Fruit fly (Drosophila melanogaster): ENCODE measurements around the gene Shawl.

Shawl gene

dm6 chr2L:9388013-9388605 is 26.8 kb downstream of the Shawl start (continued):
- no peak for TF ChIP-seq Hr39 (optimal IDR thresholded peaks at IDR 0.05)
- TF ChIP-seq CG11560 (tag; IDR thresholded peaks at IDR 0.05) = 0 out of 3 replicates have a peak, but pooled peaks have one; percentile 20
- TF ChIP-seq zf30C (GFP tag; optimal IDR thresholded peaks at IDR 0.05) = no peak
- peak; percentile 69 for TF ChIP-seq disco-r (GFP tag; optimal IDR thresholded peaks at IDR 0.05)
- peak; percentile 72 for TF ChIP-seq CG15269 (tag; optimal IDR thresholded peaks at IDR 0.05)
- peak; percentile 76; the same call in 2 of the 3 replicates for TF ChIP-seq so (GFP tag; IDR thresholded peaks at IDR 0.05)
- no peak for TF ChIP-seq twi (tag; optimal IDR thresholded peaks at IDR 0.05)
- TF ChIP-seq Atf-2 (GFP tag; optimal IDR thresholded peaks at IDR 0.05) = peak; percentile 50
- peak; percentile 59 for TF ChIP-seq pum (GFP tag; optimal IDR thresholded peaks at IDR 0.05)
- peak; percentile 85 for TF ChIP-seq CG32532 (GFP tag; IDR thresholded peaks at IDR 0.05)
- TF ChIP-seq tgo (GFP tag; IDR thresholded peaks at IDR 0.05) = peak; percentile 63; the same call in 2 of the 3 replicates
- TF ChIP-seq grn (GFP tag; optimal IDR thresholded peaks at IDR 0.05) = no peak
- peak; percentile 55 for TF ChIP-seq Atf3 (GFP tag; optimal IDR thresholded peaks at IDR 0.05)
- no peak for TF ChIP-seq CG2129 (GFP tag; IDR thresholded peaks at IDR 0.05; ENCODE audit: partially characterized antibody)
- peak; percentile 77 for TF ChIP-seq NK7.1 (GFP tag; optimal IDR thresholded peaks at IDR 0.05)
- peak; percentile 51 for TF ChIP-seq phol (tag; optimal IDR thresholded peaks at IDR 0.05)
- peak; percentile 92 for TF ChIP-seq zfh2 (GFP tag; optimal IDR thresholded peaks at IDR 0.05)
- peak; percentile 81 for TF ChIP-seq CG7839 (tag; optimal IDR thresholded peaks at IDR 0.05)
- no peak for TF ChIP-seq CG14965 (GFP tag; optimal IDR thresholded peaks at IDR 0.05; ENCODE audit: borderline replicate concordance)
- no peak for TF ChIP-seq croc (GFP tag; conservative IDR thresholded peaks at IDR 0.05)
- TF ChIP-seq Meics (GFP tag; optimal IDR thresholded peaks at IDR 0.05) = peak; percentile 82
- peak; percentile 38; the same call in 1 of the 2 replicates for TF ChIP-seq Taf1 (GFP tag; IDR thresholded peaks at IDR 0.05)
- peak; percentile 94 for TF ChIP-seq Rfx (GFP tag; IDR thresholded peaks at IDR 0.05)
- TF ChIP-seq Jarid2 (GFP tag; optimal IDR thresholded peaks at IDR 0.05) = no peak
- TF ChIP-seq BtbVII (GFP tag; optimal IDR thresholded peaks at IDR 0.05) = peak; percentile 55
- TF ChIP-seq CG13894 (tag; optimal IDR thresholded peaks at IDR 0.05) = peak; percentile 82
- peak; percentile 44 for TF ChIP-seq Hmx (GFP tag; optimal IDR thresholded peaks at IDR 0.05)
- peak; percentile 81 for TF ChIP-seq rib (GFP tag; IDR thresholded peaks at IDR 0.05)
- no peak for TF ChIP-seq Awh (GFP tag; IDR thresholded peaks at IDR 0.05)
- peak; percentile 68 for TF ChIP-seq H2.0 (GFP tag; IDR thresholded peaks at IDR 0.05)
- peak; percentile 68 for TF ChIP-seq caup (GFP tag; optimal IDR thresholded peaks at IDR 0.05; ENCODE audit: severe bottlenecking)
- peak; percentile 100 for TF ChIP-seq CG10274 (GFP tag; optimal IDR thresholded peaks at IDR 0.05)
- peak; percentile 18 for TF ChIP-seq Sry-δ (GFP tag; optimal IDR thresholded peaks at IDR 0.05)
- TF ChIP-seq sr (GFP tag; IDR thresholded peaks at IDR 0.05) = no peak
- TF ChIP-seq CG2199 (GFP tag; IDR thresholded peaks at IDR 0.05) = no peak
- TF ChIP-seq pnt (GFP tag; optimal IDR thresholded peaks at IDR 0.05) = peak; percentile 54
- peak; percentile 13 for TF ChIP-seq CG17802 (tag; optimal IDR thresholded peaks at IDR 0.05)
- TF ChIP-seq CG1792 (GFP tag; optimal IDR thresholded peaks at IDR 0.05) = peak; percentile 64
- TF ChIP-seq CG13123 (GFP tag; optimal IDR thresholded peaks at IDR 0.05) = no peak
- no peak for TF ChIP-seq dan (GFP tag; IDR thresholded peaks at IDR 0.05)
- no peak for TF ChIP-seq sc (optimal IDR thresholded peaks at IDR 0.05)
- no peak for TF ChIP-seq sc (GFP tag; optimal IDR thresholded peaks at IDR 0.05)
- TF ChIP-seq lilli (GFP tag; optimal IDR thresholded peaks at IDR 0.05) = peak; percentile 88
- peak; percentile 87 for TF ChIP-seq CG11456 (GFP tag; IDR thresholded peaks at IDR 0.05)
- TF ChIP-seq zen (tag; optimal IDR thresholded peaks at IDR 0.05) = peak; percentile 21
- TF ChIP-seq CG16863 (GFP tag; optimal IDR thresholded peaks at IDR 0.05) = peak; percentile 23
- peak; percentile 58; the same call in 2 of the 3 replicates for TF ChIP-seq zfh1 (GFP tag; IDR thresholded peaks at IDR 0.05)
